Worm (Caenorhabditis elegans) whole organism, L4/young adult: ENCODE results near the gene D1005.2.

Experiments
- dao-5 ChIP-seq: sonication (generic microtip); optimal IDR thresholded peaks from 2 replicates; lab custom pipeline; 2016; ENCODE audit warnings: missing genotype, missing genetic modification characterization, moderate library complexity, missing compliant biosample characterization
- him-1 ChIP-seq: sonication (generic microtip); optimal IDR thresholded peaks from 2 replicates; lab custom pipeline; 2016; ENCODE audit warnings: missing genotype, missing genetic modification reagents, missing genetic modification characterization, missing compliant biosample characterization

DNA sequence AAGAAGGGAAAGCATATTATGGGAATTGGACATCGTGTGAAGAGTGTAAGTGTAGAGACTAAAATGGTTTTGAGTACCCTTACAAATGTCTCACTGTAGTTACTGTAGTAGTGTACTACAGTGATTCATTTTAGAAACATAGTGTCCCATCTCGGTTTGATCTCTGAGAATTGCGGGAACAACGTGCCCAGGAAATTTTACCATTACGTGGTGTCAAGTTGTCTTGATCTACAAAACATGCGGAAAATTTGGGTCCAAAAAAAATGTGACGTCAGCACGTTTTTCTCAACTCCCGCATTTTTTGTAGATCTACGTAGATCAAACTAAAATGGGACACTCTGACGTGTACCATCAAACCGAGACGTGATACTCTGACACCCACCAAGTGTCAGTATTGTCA lies 24.4 kb downstream of the D1005.2 start:
- TF ChIP-seq dao-5 (tag; lab: Kevin White, UChicago) = no peak
- no peak for TF ChIP-seq him-1 (tag; lab: Kevin White, UChicago)
